Fruit fly (Drosophila melanogaster) whole organism, wandering third instar larva: ENCODE measurements around the gene CG5861.
A peak's percentile ranks its signal among the peaks of the same experiment; 100 is the strongest.

ENCODE experiments used
- CG32264 ChIP-seq: fragments of 200-800 bp; sonication (Bioruptor generic); optimal IDR thresholded peaks from 2 replicates; lab custom pipeline; 2016; ENCODE audit warnings: missing biosample characterization, missing genetic modification characterization
- CrebA ChIP-seq: fragments of 200-800 bp; sonication (Bioruptor generic); optimal IDR thresholded peaks from 2 replicates; lab custom pipeline; 2016; ENCODE audit warnings: missing biosample characterization, mild to moderate bottlenecking, missing genetic modification characterization, borderline replicate concordance
- Dfd ChIP-seq: fragments of >200 bp; optimal IDR thresholded peaks from 2 replicates; lab custom pipeline; 2017; ENCODE audit warnings: missing biosample characterization, missing genetic modification characterization
- Dif ChIP-seq: fragments of 200-275, 200-300 bp; sonication (Bioruptor generic); optimal IDR thresholded peaks from 2 replicates; lab custom pipeline; 2018; ENCODE audit warnings: missing biosample characterization, missing genetic modification characterization; ENCODE audit not compliant: partially characterized antibody
- GATAd ChIP-seq: sonication (Bioruptor generic); optimal IDR thresholded peaks from 2 replicates; lab custom pipeline; 2016; ENCODE audit warnings: missing biosample characterization, missing genetic modification characterization
- HLH106 ChIP-seq: fragments of 200-800 bp; optimal IDR thresholded peaks from 3 replicates; lab custom pipeline; 2019; ENCODE audit warnings: missing biosample characterization, mild to moderate bottlenecking, missing genetic modification characterization, moderate library complexity
- Hnf4 ChIP-seq: fragments of 200-800 bp; sonication (Bioruptor generic); optimal IDR thresholded peaks from 2 replicates; lab custom pipeline; 2016; ENCODE audit warnings: missing biosample characterization, mild to moderate bottlenecking, missing genetic modification characterization
- Hr83 ChIP-seq: fragments of 200-300 bp; sonication (Bioruptor generic); optimal IDR thresholded peaks from 2 replicates; lab custom pipeline; 2016; ENCODE audit warnings: missing biosample characterization, mild to moderate bottlenecking, missing genetic modification characterization, moderate library complexity; ENCODE audit not compliant: poor library complexity, severe bottlenecking
- Jra ChIP-seq: sonication (Bioruptor generic); optimal IDR thresholded peaks from 2 replicates; lab custom pipeline; 2016; ENCODE audit warnings: missing biosample characterization, missing genetic modification characterization
- Myc ChIP-seq: fragments of >200 bp; optimal IDR thresholded peaks from 2 replicates; lab custom pipeline; 2017
- OdsH ChIP-seq: fragments of 200-800 bp; sonication (Bioruptor generic); optimal IDR thresholded peaks from 2 replicates; lab custom pipeline; 2016; ENCODE audit warnings: missing biosample characterization, mild to moderate bottlenecking, missing genetic modification characterization
- Rel ChIP-seq, 2 experiments: fragments of 200-800 bp; sonication (Bioruptor generic) in 1 of 2; optimal IDR thresholded peaks; 2 replicates in 1 of 2; 3 replicates in 1 of 2; lab custom pipeline; 2016 to 2019; ENCODE audit warnings: mild to moderate bottlenecking in 2 of 2, missing biosample characterization in 2 of 2, missing genetic modification characterization in 2 of 2, moderate library complexity in 1 of 2
- Sp1 ChIP-seq: fragments of 200-800 bp; sonication (Bioruptor generic); optimal IDR thresholded peaks from 3 replicates; lab custom pipeline; 2019; ENCODE audit warnings: missing biosample characterization, mild to moderate bottlenecking, missing genetic modification characterization, moderate library complexity
- Vsx2 ChIP-seq: fragments of 200-300, 225-300 bp; sonication (Bioruptor generic); optimal IDR thresholded peaks from 2 replicates; lab custom pipeline; 2018; ENCODE audit warnings: missing biosample characterization, missing genetic modification characterization; ENCODE audit not compliant: partially characterized antibody
- br ChIP-seq: fragments of 200-800 bp; sonication (Bioruptor generic); optimal IDR thresholded peaks from 2 replicates; lab custom pipeline; 2016; ENCODE audit warnings: missing biosample characterization, missing genetic modification characterization
- brk ChIP-seq: fragments of 200-800 bp; sonication (Bioruptor generic); optimal IDR thresholded peaks from 2 replicates; lab custom pipeline; 2016; ENCODE audit warnings: missing biosample characterization, mild to moderate bottlenecking, missing genetic modification characterization
- dl ChIP-seq, 2 experiments: fragments of 175-275, 200-275 bp in 1 of 2; fragments of 200-275 bp in 1 of 2; sonication (Bioruptor generic); optimal IDR thresholded peaks; lab custom pipeline; 2018; ENCODE audit warnings: mild to moderate bottlenecking in 2 of 2, missing biosample characterization in 2 of 2, missing genetic modification characterization in 2 of 2, moderate library complexity in 2 of 2; ENCODE audit not compliant: partially characterized antibody in 2 of 2, insufficient read depth in 1 of 2
- dmrt93B ChIP-seq: fragments of 200-800 bp; sonication (Bioruptor generic); optimal IDR thresholded peaks from 2 replicates; lab custom pipeline; 2018; ENCODE audit warnings: missing biosample characterization, mild to moderate bottlenecking, missing genetic modification characterization
- dsf ChIP-seq: sonication (Bioruptor generic); optimal IDR thresholded peaks from 2 replicates; lab custom pipeline; 2016; ENCODE audit warnings: missing biosample characterization, missing genetic modification characterization, borderline replicate concordance
- ey ChIP-seq: fragments of 200-800 bp; sonication (Bioruptor generic); optimal IDR thresholded peaks from 2 replicates; lab custom pipeline; 2016; ENCODE audit warnings: missing biosample characterization, missing genetic modification characterization
- foxo ChIP-seq, 2 experiments: fragments of 200-800 bp; sonication (Bioruptor generic); optimal IDR thresholded peaks; 2 replicates in 1 of 2; 3 replicates in 1 of 2; lab custom pipeline; 2016 to 2017; ENCODE audit warnings: missing biosample characterization in 2 of 2, missing genetic modification characterization in 2 of 2
- fru ChIP-seq: fragments of 200-800 bp; sonication (Bioruptor generic); optimal IDR thresholded peaks from 3 replicates; lab custom pipeline; 2016; ENCODE audit warnings: missing biosample characterization, mild to moderate bottlenecking, missing genetic modification characterization
- h ChIP-seq: fragments of 200-800 bp; sonication (Bioruptor generic); optimal IDR thresholded peaks from 3 replicates; lab custom pipeline; 2016; ENCODE audit warnings: missing biosample characterization, mild to moderate bottlenecking, missing genetic modification characterization
- jim ChIP-seq: fragments of 175-275, 200-325 bp; sonication (Bioruptor generic); optimal IDR thresholded peaks from 2 replicates; lab custom pipeline; 2016; ENCODE audit warnings: missing biosample characterization, mild to moderate bottlenecking, missing genetic modification characterization
- psq ChIP-seq: fragments of 200-800 bp; sonication (Bioruptor generic); optimal IDR thresholded peaks from 3 replicates; lab custom pipeline; 2017; ENCODE audit warnings: missing biosample characterization, mild to moderate bottlenecking, missing genetic modification characterization, moderate library complexity
- rgr ChIP-seq: fragments of 200-800 bp; sonication (Bioruptor generic); optimal IDR thresholded peaks from 3 replicates; lab custom pipeline; 2016; ENCODE audit warnings: missing biosample characterization, mild to moderate bottlenecking, missing genetic modification characterization
- sage ChIP-seq: fragments of 200-800 bp; sonication (Bioruptor generic); optimal IDR thresholded peaks from 2 replicates; lab custom pipeline; 2016; ENCODE audit warnings: missing biosample characterization, mild to moderate bottlenecking, missing genetic modification characterization
- sv ChIP-seq: fragments of 200-800 bp; sonication (Bioruptor generic); optimal IDR thresholded peaks from 3 replicates; lab custom pipeline; 2016; ENCODE audit warnings: missing biosample characterization, missing genetic modification characterization
- woc ChIP-seq: sonication (Bioruptor generic); optimal IDR thresholded peaks from 2 replicates; lab custom pipeline; 2016; ENCODE audit warnings: missing biosample characterization, mild to moderate bottlenecking, missing genetic modification characterization

CG5861 gene

DNA sequence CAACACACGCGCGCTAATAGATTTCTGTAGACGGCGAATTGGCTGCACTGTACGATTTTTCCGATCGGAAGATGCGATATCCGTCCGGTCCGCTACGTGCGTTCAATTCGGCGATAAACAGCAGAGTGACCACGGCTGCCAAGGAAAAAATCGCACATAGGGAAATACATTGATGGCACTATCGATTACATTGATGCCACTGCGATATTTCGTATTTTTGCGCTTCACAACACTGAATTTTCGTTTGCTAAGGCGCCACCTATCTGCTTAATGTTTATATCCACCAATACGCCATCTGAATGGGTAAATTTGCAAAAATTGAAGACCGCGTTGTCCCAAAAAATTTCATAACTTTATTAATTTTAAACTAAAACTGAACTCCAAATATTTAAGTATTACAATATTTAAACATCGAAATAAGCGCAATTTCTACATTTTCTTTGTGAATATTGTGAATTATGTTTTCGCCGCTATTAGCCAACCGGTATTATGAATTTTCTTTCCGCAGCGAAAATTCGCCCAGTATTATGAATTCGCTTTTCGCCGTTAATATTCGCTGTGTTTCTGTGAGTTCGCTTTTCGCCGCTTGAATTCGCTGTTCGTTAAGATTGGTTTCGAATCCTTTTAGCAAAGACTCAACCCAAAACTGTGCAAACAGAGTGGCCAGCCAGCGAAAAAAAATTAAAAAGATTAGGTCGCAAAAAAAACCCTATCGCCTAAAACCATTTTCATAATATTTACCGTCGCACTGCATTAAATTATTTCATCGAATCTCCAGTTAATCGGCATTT lies 19.3 kb downstream of the CG5861 start, which contains the start of the genes crp and pkaap (continued):
- TF ChIP-seq HLH106, result peak; percentile 64
- TF ChIP-seq, all 38 proteins: peak for 30

DNA sequence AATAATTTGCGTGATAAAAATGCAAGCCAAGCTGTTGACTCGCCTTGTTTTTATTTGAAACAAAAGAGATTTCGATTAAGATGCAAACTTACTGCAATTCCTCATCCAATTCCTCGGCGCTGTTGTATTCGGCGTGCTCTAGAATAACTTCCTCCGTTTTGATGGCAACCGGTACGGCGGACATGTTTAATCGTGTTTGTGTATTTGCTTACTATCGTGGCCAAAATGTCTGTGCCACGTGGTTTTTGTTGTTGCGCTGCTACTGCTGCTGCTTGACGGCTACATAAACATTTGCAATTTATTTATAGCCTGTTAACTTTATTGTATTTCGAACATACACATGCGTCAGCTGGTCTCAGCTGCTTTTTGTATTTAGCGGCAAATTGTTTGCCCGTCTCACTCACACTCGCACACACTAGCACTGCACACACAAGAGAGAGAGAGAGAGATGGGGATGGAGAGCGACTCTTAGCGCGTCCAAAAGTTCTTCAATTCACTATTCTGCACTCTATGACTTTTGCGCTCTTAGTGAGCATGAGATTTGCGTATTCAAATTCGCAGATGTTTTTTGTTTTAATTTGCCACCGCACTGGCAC lies 20.0 kb downstream of the CG5861 start:
- no peak for TF ChIP-seq brk (GFP tag; lab: Kevin White, UChicago)
- TF ChIP-seq dl (GFP tag; optimal IDR thresholded peaks at IDR 0.05; lab: Kevin White, UChicago; ENCODE audit: insufficient read depth in 1 of 2, partially characterized antibody in 2 of 2), result peak in 1 of 2 experiments; percentile 18

DNA sequence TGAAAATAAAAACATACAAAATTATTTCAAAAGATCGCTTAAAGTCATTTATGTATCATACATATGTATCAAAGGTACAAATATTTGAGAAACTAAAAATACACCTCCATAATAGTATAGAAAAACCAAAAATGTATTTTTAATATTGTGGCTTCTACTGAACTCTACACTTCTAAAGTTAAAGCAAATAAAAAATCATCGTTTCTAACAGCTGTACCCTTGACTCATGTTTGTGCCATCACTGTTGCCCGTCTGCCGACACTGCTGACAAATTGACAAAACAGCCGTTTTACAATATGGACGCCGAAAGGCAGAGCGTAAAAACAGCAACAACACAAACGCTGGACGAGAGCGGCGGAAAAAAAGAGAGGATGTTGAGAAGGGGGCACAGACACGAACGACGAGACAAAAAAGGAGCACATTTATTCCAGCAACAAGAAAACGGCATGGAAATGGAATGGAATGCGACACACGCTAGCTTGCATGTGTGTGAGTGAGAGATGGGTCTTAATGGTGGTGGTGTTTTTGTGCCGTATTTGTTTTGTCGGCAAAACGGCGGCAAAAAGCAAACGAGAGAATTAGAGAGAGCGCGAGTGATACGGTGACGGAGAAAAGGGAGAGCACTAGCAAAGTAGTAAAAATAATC lies 20.6 kb downstream of the CG5861 start:
- TF ChIP-seq Hr83 (GFP tag; lab: Kevin White, UChicago) (peak; percentile 57), Vsx2 (GFP tag; lab: Kevin White, UChicago) (no peak), dmrt93B (GFP tag; lab: Kevin White, UChicago) (peak; percentile 21), sage (GFP tag; lab: Kevin White, UChicago) (peak; percentile 70), CrebA (GFP tag; lab: Kevin White, UChicago) (peak; percentile 86), OdsH (GFP tag; lab: Kevin White, UChicago) (peak; percentile 47), jim (GFP tag; lab: Kevin White, UChicago) (no peak), Dfd (GFP tag; lab: Kevin White, UChicago) (no peak), rgr (GFP tag; lab: Kevin White, UChicago) (peak; percentile 70), psq (GFP tag; lab: Kevin White, UChicago) (peak; percentile 93), GATAd (GFP tag; lab: Kevin White, UChicago) (no peak), woc (GFP tag; lab: Kevin White, UChicago) (no peak), Sp1 (GFP tag; lab: Kevin White, UChicago) (peak; percentile 51), HLH106 (peak; percentile 59), brk (GFP tag; lab: Kevin White, UChicago) (peak; percentile 72), fru (GFP tag; lab: Kevin White, UChicago) (peak; percentile 69), dsf (GFP tag; lab: Kevin White, UChicago) (peak; percentile 42), foxo (GFP tag; optimal IDR thresholded peaks at IDR 0.05; lab: Kevin White, UChicago) (peak; percentile 61 to 74), Myc (lab: Kevin White, UChicago) (no peak), Hnf4 (GFP tag; lab: Kevin White, UChicago) (peak; percentile 17), CG32264 (GFP tag; lab: Kevin White, UChicago) (peak; percentile 40), Jra (GFP tag; lab: Kevin White, UChicago) (peak; percentile 50), h (GFP tag; lab: Kevin White, UChicago) (peak; percentile 63), dl (GFP tag; optimal IDR thresholded peaks at IDR 0.05; lab: Kevin White, UChicago; ENCODE audit: insufficient read depth in 1 of 2, partially characterized antibody in 2 of 2) (peak; percentile 53 to 72), sv (GFP tag; lab: Kevin White, UChicago) (peak; percentile 41), Dif (GFP tag; lab: Kevin White, UChicago) (peak; percentile 82), ey (peak; percentile 46), br (peak; percentile 72), Rel (GFP tag; optimal IDR thresholded peaks at IDR 0.05; lab: Kevin White, UChicago) (no peak), Rel (tag; optimal IDR thresholded peaks at IDR 0.05; lab: Kevin White, UChicago) (peak; percentile 44)
